Fruit fly (Drosophila melanogaster) whole organism, larva: ENCODE measurements around the gene P5cr.

ENCODE experiments used
- noc ChIP-seq: fragments of 200-800 bp; sonication (Bioruptor generic); optimal IDR thresholded peaks from 3 replicates; lab custom pipeline; 2019; ENCODE audit warnings: missing biosample characterization, mild to moderate bottlenecking, missing genetic modification characterization, moderate library complexity

The P5cr gene

DNA sequence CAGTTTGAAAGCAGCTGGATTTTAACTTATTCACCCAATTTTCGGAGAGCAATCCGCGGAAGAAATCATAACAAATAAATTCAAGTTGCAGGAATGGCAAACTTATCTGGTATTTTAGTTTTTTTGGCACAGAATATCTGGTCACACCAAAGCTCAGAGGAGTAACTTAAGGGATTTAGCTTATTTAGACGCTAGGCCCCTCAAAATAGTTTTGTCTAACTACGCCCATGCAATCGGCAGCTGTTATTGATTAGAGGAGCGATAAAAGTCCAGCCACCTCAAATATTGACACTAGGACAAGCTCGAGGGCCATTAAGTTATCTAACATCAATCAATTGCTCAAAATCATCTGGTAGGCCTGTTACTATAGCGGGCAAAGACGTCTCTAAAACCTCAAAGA is at the start of gene P5cr, which contains the start of gene GatA:
TSS of gene P5cr (plus strand) at position 174 of the 400 bp plus-strand sequence.
TSS of gene GatA (minus strand) at position 100 of the 400 bp plus-strand sequence.
- peak; percentile 78 for TF ChIP-seq noc

DNA sequence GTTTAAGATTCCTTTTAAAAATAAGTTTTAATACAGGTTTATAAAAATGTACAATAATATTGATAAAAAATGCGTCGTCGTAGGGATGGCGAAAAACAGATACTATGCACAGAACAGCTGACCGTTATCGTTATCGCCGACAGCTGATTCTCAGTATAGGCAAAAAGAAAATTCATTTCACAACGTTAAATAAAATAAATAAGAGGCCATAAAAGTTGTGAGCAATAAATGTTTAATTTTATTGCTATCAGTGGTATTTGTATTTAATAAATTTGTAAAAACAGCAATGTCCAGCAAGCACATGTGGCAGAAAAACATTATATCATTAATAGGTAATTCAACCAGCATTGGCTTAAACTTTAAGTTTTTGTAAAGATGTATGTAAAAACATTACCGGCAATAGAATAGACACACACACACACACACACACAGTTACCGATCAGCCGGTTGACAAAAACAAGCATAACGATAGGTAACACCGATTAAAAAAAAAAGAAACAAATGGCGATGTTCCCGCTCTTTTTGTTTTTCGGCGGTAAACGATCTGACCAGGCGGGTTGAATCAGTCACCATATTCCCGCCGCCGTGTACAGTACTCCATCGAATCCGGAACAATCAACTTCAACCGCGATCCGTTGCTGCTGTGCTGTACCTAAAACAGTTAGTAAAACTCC is 47.7 kb upstream of the P5cr start, which contains the start of the genes dnk and Smu1:
TSS of gene dnk (plus strand) at position 133 of the 674 bp plus-strand sequence.
TSS of gene Smu1 (minus strand) at position 462 of the 674 bp plus-strand sequence.
- TF ChIP-seq noc: no peak

DNA sequence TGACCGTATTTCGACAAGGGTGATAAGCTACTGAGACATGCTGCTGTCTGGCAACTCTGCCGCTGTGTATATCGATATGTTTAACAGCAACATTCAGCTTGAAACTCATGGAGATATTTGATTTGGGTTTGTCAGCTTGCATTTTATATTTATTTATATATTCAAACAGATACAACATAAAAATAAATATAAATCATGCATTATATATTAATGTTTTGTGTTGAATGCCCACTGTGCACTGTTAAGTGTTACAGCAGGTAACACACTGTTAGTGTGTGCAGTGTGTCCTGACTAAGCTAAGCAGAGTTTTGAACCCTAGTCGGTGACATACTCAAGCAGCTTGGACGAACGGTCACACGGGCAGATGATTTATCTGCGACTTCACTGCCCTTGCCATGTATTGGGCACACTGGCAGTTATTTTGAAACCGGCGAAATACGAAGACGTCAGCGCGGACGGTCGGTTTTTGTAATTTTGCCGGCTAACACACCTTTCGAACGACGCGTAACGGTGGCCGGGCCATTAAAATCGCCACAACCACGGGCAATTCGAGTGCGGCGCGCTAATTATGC is 45.0 kb upstream of the P5cr start, which contains the start of the genes snRNP-U1-C and gukh:
TSS of gene snRNP-U1-C (minus strand) at position 37 of the 572 bp plus-strand sequence.
TSS of gene gukh (plus strand) at position 412 of the 572 bp plus-strand sequence.
- TF ChIP-seq noc: peak; percentile 58

DNA sequence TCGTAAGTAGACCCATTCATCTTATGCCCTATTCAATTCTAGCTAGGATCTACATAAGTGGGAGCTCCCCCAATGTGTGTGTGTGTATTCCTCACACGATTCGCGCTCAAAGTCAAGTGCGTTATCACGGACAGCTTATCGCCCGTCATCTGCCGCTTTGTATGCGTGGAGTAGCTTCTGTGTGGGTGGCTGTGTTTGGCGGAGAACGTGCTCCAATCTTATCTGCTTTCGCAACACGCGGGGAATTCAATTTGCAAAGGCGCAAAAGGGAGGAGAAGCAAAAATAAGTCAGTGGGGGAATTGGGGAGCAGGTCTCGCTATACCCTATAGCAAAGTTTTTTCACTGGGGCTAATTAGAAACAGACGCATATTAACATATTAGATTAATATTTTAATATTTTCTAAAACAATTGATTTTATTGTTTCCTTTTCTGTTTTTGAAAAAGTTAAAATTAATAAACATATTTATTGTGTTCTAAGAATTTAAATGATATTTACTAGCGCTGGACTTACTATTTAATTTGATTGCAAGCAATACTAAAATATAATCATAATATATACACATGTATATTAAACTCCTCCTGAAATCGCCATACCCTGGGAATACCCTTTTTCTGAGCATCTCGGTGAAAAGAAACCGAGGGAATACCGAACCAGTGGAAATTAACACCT is 43.5 kb upstream of the P5cr start:
- peak; percentile 97 for TF ChIP-seq noc

DNA sequence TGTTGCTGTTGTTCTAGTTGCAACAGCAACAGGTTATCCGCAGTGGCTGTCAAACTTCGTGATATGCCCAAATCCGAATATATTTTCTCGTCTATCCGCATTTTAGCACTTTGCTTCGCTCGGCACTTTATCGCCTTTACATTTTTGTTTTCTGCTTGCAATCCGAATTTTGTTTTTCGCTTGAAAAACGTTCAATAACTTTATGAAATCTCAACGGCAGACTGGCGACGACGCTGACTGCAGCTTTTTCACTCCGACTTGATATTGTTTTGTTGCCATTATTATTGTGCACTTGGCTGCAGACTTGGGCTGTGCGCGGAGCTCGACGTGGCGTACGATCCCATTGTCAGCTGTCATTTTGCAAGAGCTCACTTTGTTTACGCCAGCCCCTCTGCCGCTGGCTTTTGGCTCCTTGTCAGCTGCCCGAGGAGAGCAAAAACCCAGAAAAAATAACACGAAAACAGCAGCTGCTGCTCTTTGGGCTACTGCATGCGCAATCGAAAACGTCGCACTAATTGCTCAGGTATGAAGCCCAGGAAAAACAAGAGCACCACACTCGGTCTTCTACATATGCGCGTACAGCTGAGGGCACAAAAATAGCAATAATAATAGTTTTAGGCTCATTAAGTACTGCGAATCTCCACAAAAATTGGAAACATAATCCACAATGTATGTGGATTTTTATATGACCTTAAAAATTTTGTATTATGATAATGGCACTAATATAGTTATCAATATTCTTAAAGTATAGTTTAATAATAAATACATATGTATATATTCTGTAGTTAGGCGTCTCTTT is 42.4 kb upstream of the P5cr start:
- TF ChIP-seq noc: no peak

dm6 chr3R:18987428-18988416 is 41.0 kb upstream of the P5cr start:
- TF ChIP-seq noc: no peak

dm6 chr3R:18988957-18989818 is 39.5 kb upstream of the P5cr start:
- no peak for TF ChIP-seq noc

- TF ChIP-seq noc: no peak
These were observed 39.0 kb upstream of the P5cr start for dm6 chr3R:18989819-18990137.

- no peak for TF ChIP-seq noc
These were observed 38.2 kb upstream of the P5cr start for dm6 chr3R:18990514-18990913.

dm6 chr3R:18991721-18992120 is 37.0 kb upstream of the P5cr start:
- no peak for TF ChIP-seq noc

DNA sequence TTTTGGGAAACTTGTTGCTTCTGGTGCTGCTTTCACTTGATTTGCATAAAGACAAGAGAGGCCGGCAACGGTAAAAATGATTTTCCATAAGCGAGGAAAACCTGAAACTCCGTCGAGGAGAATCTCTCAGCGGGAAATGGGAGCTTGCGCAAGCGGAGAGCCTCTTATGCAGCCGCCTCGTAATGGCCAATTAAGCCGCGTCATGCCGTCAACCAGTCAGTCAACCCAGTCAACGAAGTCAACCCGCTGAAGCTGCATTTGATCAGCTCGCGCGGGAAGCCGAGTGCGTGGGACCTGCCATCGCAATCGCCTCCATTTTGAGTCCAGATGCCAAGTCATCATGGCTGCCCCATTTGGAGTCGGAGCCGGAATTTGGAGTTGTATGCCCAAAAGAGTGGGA is 35.6 kb upstream of the P5cr start:
- no peak for TF ChIP-seq noc

DNA sequence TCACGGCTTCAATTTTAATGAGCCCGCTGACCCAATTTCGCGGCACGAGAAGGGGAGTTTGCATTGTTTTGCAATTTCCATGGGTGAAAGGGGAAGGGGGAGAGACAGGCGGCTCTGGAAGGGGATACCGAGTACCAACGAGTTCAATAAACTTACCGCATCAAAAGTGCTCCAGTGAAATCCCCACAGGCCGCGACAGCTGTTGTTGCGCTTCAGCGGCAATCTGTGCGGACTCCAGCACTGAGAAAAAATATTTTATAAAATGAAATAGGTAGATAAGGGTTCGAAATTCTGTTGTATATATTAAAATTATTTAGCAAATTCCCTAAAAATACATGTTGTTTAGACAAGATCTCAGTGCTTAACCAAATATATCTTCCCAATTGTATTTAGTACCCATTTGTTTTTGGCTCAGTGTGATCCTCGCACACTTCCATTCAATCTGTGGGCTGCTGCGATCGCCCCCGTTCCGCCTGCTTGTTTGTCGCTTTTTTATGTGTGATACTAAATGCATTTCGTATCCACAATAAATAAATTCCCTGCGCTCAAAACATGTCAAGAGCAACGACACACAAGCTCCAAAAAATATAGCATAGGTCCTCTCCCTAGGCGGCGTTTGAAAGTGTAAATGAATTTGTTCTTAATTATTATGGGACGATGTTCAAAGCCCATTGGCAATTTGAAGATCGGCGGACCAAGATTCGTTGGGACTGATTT is 33.0 kb upstream of the P5cr start:
- no peak for TF ChIP-seq noc

DNA sequence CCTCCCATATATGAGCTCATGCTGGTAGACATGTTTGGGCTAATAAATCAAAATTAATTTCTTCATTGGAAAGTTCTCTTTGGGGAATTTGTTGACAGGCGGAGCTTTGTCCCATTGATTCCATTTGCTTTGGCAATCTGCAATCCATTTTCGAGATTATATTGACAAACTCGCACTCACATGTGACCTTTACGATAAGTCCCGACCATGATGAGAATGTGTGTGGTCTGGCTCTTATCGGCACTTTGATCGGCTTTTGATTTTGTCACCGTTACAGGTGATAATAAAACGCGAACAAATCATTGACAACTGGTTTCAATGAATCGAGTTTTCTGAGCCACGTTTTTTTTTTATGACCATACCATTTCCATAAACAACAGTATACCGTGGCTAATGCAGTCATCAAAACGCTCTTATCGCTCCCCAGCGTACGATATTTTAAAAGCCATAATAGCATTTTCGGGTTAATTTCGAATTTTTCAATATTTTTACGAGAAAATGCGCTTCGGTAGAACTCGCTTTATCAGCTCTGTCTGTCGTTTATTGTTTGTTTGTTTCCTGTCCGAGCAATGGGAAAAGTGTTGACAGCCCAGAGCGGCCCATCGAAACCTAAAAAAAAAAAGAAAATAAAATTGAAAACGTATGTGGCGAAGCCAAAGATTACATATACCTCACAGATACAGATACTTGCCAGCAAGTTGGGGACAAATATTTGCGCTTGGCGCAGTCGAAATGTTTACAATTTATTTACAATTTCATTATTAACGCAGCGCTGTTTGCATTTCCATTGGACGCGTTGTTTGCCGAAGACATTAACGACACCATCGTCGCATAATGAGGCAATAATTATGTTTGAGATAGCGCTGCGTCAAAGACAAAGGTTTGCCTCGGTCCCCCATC is 31.1 kb upstream of the P5cr start:
- no peak for TF ChIP-seq noc
